Fruit fly (Drosophila melanogaster) whole organism, wandering third instar larva: ENCODE results near the gene Rnb.

ENCODE experiments used
- Abd-B ChIP-seq: fragments of >200 bp; optimal IDR thresholded peaks from 2 replicates; lab custom pipeline; 2017; ENCODE audit warnings: missing biosample characterization, missing genetic modification characterization
- CG32264 ChIP-seq: fragments of 200-800 bp; sonication (Bioruptor generic); optimal IDR thresholded peaks from 2 replicates; lab custom pipeline; 2016; ENCODE audit warnings: missing biosample characterization, missing genetic modification characterization
- CG9705 ChIP-seq: fragments of 200-800 bp; sonication (Bioruptor generic); optimal IDR thresholded peaks from 2 replicates; lab custom pipeline; 2018; ENCODE audit warnings: missing biosample characterization, mild to moderate bottlenecking, missing genetic modification characterization
- CrebA ChIP-seq: fragments of 200-800 bp; sonication (Bioruptor generic); optimal IDR thresholded peaks from 2 replicates; lab custom pipeline; 2016; ENCODE audit warnings: missing biosample characterization, mild to moderate bottlenecking, missing genetic modification characterization, borderline replicate concordance
- Dfd ChIP-seq: fragments of >200 bp; optimal IDR thresholded peaks from 2 replicates; lab custom pipeline; 2017; ENCODE audit warnings: missing biosample characterization, missing genetic modification characterization
- Dif ChIP-seq: fragments of 200-275, 200-300 bp; sonication (Bioruptor generic); optimal IDR thresholded peaks from 2 replicates; lab custom pipeline; 2018; ENCODE audit warnings: missing biosample characterization, missing genetic modification characterization; ENCODE audit not compliant: partially characterized antibody
- GATAd ChIP-seq: sonication (Bioruptor generic); optimal IDR thresholded peaks from 2 replicates; lab custom pipeline; 2016; ENCODE audit warnings: missing biosample characterization, missing genetic modification characterization
- HLH106 ChIP-seq: fragments of 200-800 bp; optimal IDR thresholded peaks from 3 replicates; lab custom pipeline; 2019; ENCODE audit warnings: missing biosample characterization, mild to moderate bottlenecking, missing genetic modification characterization, moderate library complexity
- Hnf4 ChIP-seq: fragments of 200-800 bp; sonication (Bioruptor generic); optimal IDR thresholded peaks from 2 replicates; lab custom pipeline; 2016; ENCODE audit warnings: missing biosample characterization, mild to moderate bottlenecking, missing genetic modification characterization
- Hr78 ChIP-seq: fragments of >200 bp; optimal IDR thresholded peaks from 2 replicates; lab custom pipeline; 2017; ENCODE audit warnings: missing biosample characterization, missing genetic modification characterization
- Hr83 ChIP-seq: fragments of 200-300 bp; sonication (Bioruptor generic); optimal IDR thresholded peaks from 2 replicates; lab custom pipeline; 2016; ENCODE audit warnings: missing biosample characterization, mild to moderate bottlenecking, missing genetic modification characterization, moderate library complexity; ENCODE audit not compliant: poor library complexity, severe bottlenecking
- Jra ChIP-seq: sonication (Bioruptor generic); optimal IDR thresholded peaks from 2 replicates; lab custom pipeline; 2016; ENCODE audit warnings: missing biosample characterization, missing genetic modification characterization
- Mio ChIP-seq: sonication (Bioruptor generic); optimal IDR thresholded peaks from 2 replicates; lab custom pipeline; 2016; ENCODE audit warnings: missing biosample characterization, missing genetic modification characterization
- Myc ChIP-seq: fragments of >200 bp; optimal IDR thresholded peaks from 2 replicates; lab custom pipeline; 2017
- N ChIP-seq: fragments of >200 bp; optimal IDR thresholded peaks from 2 replicates; lab custom pipeline; 2018; ENCODE audit warnings: missing biosample characterization, missing external identifiers, missing genetic modification characterization
- OdsH ChIP-seq: fragments of 200-800 bp; sonication (Bioruptor generic); optimal IDR thresholded peaks from 2 replicates; lab custom pipeline; 2016; ENCODE audit warnings: missing biosample characterization, mild to moderate bottlenecking, missing genetic modification characterization
- Rel ChIP-seq, 2 experiments: fragments of 200-800 bp; sonication (Bioruptor generic) in 1 of 2; optimal IDR thresholded peaks; 2 replicates in 1 of 2; 3 replicates in 1 of 2; lab custom pipeline; 2016 to 2019; ENCODE audit warnings: mild to moderate bottlenecking in 2 of 2, missing biosample characterization in 2 of 2, missing genetic modification characterization in 2 of 2, moderate library complexity in 1 of 2
- Sp1 ChIP-seq: fragments of 200-800 bp; sonication (Bioruptor generic); optimal IDR thresholded peaks from 3 replicates; lab custom pipeline; 2019; ENCODE audit warnings: missing biosample characterization, mild to moderate bottlenecking, missing genetic modification characterization, moderate library complexity
- Vsx2 ChIP-seq: fragments of 200-300, 225-300 bp; sonication (Bioruptor generic); optimal IDR thresholded peaks from 2 replicates; lab custom pipeline; 2018; ENCODE audit warnings: missing biosample characterization, missing genetic modification characterization; ENCODE audit not compliant: partially characterized antibody
- br ChIP-seq: fragments of 200-800 bp; sonication (Bioruptor generic); optimal IDR thresholded peaks from 2 replicates; lab custom pipeline; 2016; ENCODE audit warnings: missing biosample characterization, missing genetic modification characterization
- brk ChIP-seq: fragments of 200-800 bp; sonication (Bioruptor generic); optimal IDR thresholded peaks from 2 replicates; lab custom pipeline; 2016; ENCODE audit warnings: missing biosample characterization, mild to moderate bottlenecking, missing genetic modification characterization
- dl ChIP-seq, 2 experiments: fragments of 175-275, 200-275 bp in 1 of 2; fragments of 200-275 bp in 1 of 2; sonication (Bioruptor generic); optimal IDR thresholded peaks; lab custom pipeline; 2018; ENCODE audit warnings: mild to moderate bottlenecking in 2 of 2, missing biosample characterization in 2 of 2, missing genetic modification characterization in 2 of 2, moderate library complexity in 2 of 2; ENCODE audit not compliant: partially characterized antibody in 2 of 2, insufficient read depth in 1 of 2
- dmrt93B ChIP-seq: fragments of 200-800 bp; sonication (Bioruptor generic); optimal IDR thresholded peaks from 2 replicates; lab custom pipeline; 2018; ENCODE audit warnings: missing biosample characterization, mild to moderate bottlenecking, missing genetic modification characterization
- dsf ChIP-seq: sonication (Bioruptor generic); optimal IDR thresholded peaks from 2 replicates; lab custom pipeline; 2016; ENCODE audit warnings: missing biosample characterization, missing genetic modification characterization, borderline replicate concordance
- ey ChIP-seq: fragments of 200-800 bp; sonication (Bioruptor generic); optimal IDR thresholded peaks from 2 replicates; lab custom pipeline; 2016; ENCODE audit warnings: missing biosample characterization, missing genetic modification characterization
- foxo ChIP-seq, 2 experiments: fragments of 200-800 bp; sonication (Bioruptor generic); optimal IDR thresholded peaks; 2 replicates in 1 of 2; 3 replicates in 1 of 2; lab custom pipeline; 2016 to 2017; ENCODE audit warnings: missing biosample characterization in 2 of 2, missing genetic modification characterization in 2 of 2
- fru ChIP-seq: fragments of 200-800 bp; sonication (Bioruptor generic); optimal IDR thresholded peaks from 3 replicates; lab custom pipeline; 2016; ENCODE audit warnings: missing biosample characterization, mild to moderate bottlenecking, missing genetic modification characterization
- h ChIP-seq: fragments of 200-800 bp; sonication (Bioruptor generic); optimal IDR thresholded peaks from 3 replicates; lab custom pipeline; 2016; ENCODE audit warnings: missing biosample characterization, mild to moderate bottlenecking, missing genetic modification characterization
- jim ChIP-seq: fragments of 175-275, 200-325 bp; sonication (Bioruptor generic); optimal IDR thresholded peaks from 2 replicates; lab custom pipeline; 2016; ENCODE audit warnings: missing biosample characterization, mild to moderate bottlenecking, missing genetic modification characterization
- lola ChIP-seq: fragments of >200 bp; optimal IDR thresholded peaks from 2 replicates; lab custom pipeline; 2017; ENCODE audit warnings: missing biosample characterization, missing genetic modification characterization
- pan ChIP-seq: fragments of >200 bp; optimal IDR thresholded peaks from 2 replicates; lab custom pipeline; 2017
- psq ChIP-seq: fragments of 200-800 bp; sonication (Bioruptor generic); optimal IDR thresholded peaks from 3 replicates; lab custom pipeline; 2017; ENCODE audit warnings: missing biosample characterization, mild to moderate bottlenecking, missing genetic modification characterization, moderate library complexity
- rgr ChIP-seq: fragments of 200-800 bp; sonication (Bioruptor generic); optimal IDR thresholded peaks from 3 replicates; lab custom pipeline; 2016; ENCODE audit warnings: missing biosample characterization, mild to moderate bottlenecking, missing genetic modification characterization
- sage ChIP-seq: fragments of 200-800 bp; sonication (Bioruptor generic); optimal IDR thresholded peaks from 2 replicates; lab custom pipeline; 2016; ENCODE audit warnings: missing biosample characterization, mild to moderate bottlenecking, missing genetic modification characterization
- sv ChIP-seq: fragments of 200-800 bp; sonication (Bioruptor generic); optimal IDR thresholded peaks from 3 replicates; lab custom pipeline; 2016; ENCODE audit warnings: missing biosample characterization, missing genetic modification characterization
- tai ChIP-seq: sonication (Bioruptor generic); optimal IDR thresholded peaks from 2 replicates; lab custom pipeline; 2016; ENCODE audit warnings: missing biosample characterization, missing genetic modification characterization
- usp ChIP-seq: fragments of >200 bp; optimal IDR thresholded peaks from 2 replicates; lab custom pipeline; 2017; ENCODE audit warnings: missing biosample characterization, missing genetic modification characterization
- woc ChIP-seq: sonication (Bioruptor generic); optimal IDR thresholded peaks from 2 replicates; lab custom pipeline; 2016; ENCODE audit warnings: missing biosample characterization, mild to moderate bottlenecking, missing genetic modification characterization

Rnb gene

DNA sequence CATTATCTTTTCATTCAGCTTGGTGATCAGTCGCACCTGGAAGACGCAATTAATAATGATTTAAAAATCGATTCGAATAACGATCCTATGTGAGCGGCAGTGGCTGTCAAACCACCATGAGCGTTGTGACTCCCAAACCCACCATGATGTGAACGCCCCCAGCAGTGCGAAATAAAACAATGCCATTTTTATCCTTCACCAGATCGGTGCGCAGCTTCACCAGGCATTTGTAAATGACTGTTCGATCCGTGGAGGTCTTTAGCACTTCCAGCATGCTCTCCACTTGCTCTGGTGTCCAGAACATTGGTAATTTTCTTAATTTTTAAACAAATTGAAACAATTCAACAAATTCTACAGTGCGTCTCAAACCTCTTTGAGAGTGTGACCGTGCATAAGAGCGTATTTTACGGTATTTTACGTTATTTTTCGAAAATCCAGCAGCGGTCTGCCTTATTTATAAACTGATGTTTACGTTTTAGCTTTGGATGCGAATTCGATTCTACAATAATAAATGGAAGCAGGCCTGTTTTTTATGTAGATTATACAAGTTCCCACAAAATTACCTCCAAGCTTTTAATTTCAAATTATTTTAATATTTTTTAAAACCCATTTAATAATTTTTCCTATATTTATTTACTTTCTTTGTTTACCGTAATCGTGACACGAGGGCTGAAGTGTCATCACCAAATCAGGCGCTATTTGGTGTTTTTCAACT lies at the start of gene Rnb, which contains the start of gene Drice:
Rnb (minus strand) TSS at position 389 of the 715 bp plus-strand sequence.
Drice (plus strand) TSS at position 693 of the 715 bp plus-strand sequence.
- no peak for TF ChIP-seq lola (GFP tag; lab: Kevin White, UChicago)
- TF ChIP-seq Dfd (GFP tag; lab: Kevin White, UChicago), result no peak
- peak; percentile 50 for TF ChIP-seq Sp1 (GFP tag; lab: Kevin White, UChicago)
- no peak for TF ChIP-seq tai (GFP tag; lab: Kevin White, UChicago)
- no peak for TF ChIP-seq GATAd (GFP tag; lab: Kevin White, UChicago)
- no peak for TF ChIP-seq pan (lab: Kevin White, UChicago)
- no peak for TF ChIP-seq jim
- no peak for TF ChIP-seq usp (GFP tag; lab: Kevin White, UChicago)
- no peak for TF ChIP-seq CrebA (GFP tag; lab: Kevin White, UChicago)
- no peak for TF ChIP-seq N (GFP tag; lab: Kevin White, UChicago)
- TF ChIP-seq Abd-B, result no peak
- TF ChIP-seq Hnf4 (GFP tag; lab: Kevin White, UChicago), result peak; percentile 70
- TF ChIP-seq psq (GFP tag; lab: Kevin White, UChicago), result peak; percentile 17
- TF ChIP-seq ey (GFP tag; lab: Kevin White, UChicago), result peak; percentile 9
- no peak for TF ChIP-seq dsf (GFP tag; lab: Kevin White, UChicago)
- TF ChIP-seq Dif, result no peak
- peak in 1 of 2 experiments; percentile 44 for TF ChIP-seq foxo (GFP tag; optimal IDR thresholded peaks at IDR 0.05; lab: Kevin White, UChicago)
- no peak for TF ChIP-seq sage (GFP tag; lab: Kevin White, UChicago)
- peak; percentile 70 for TF ChIP-seq h (GFP tag; lab: Kevin White, UChicago)
- no peak for TF ChIP-seq dmrt93B (GFP tag; lab: Kevin White, UChicago)
- peak; percentile 90 for TF ChIP-seq Myc (lab: Kevin White, UChicago)
- TF ChIP-seq sv, result no peak
- TF ChIP-seq Hr83 (GFP tag; lab: Kevin White, UChicago), result peak; percentile 70
- peak; percentile 70 for TF ChIP-seq HLH106 (tag; lab: Kevin White, UChicago)
- no peak for TF ChIP-seq Vsx2 (GFP tag; lab: Kevin White, UChicago)
- no peak for TF ChIP-seq dl (GFP tag; optimal IDR thresholded peaks at IDR 0.05; lab: Kevin White, UChicago; ENCODE audit: insufficient read depth in 1 of 2, partially characterized antibody in 2 of 2)
- no peak for TF ChIP-seq brk (GFP tag; lab: Kevin White, UChicago)
- TF ChIP-seq rgr (GFP tag; lab: Kevin White, UChicago), result peak; percentile 55
- TF ChIP-seq woc (GFP tag; lab: Kevin White, UChicago), result peak; percentile 71
- no peak for TF ChIP-seq Jra (GFP tag; lab: Kevin White, UChicago)
- peak; percentile 50 for TF ChIP-seq br (GFP tag; lab: Kevin White, UChicago)
- no peak for TF ChIP-seq Hr78
- TF ChIP-seq CG9705 (GFP tag; lab: Kevin White, UChicago), result peak; percentile 60
- TF ChIP-seq fru (GFP tag; lab: Kevin White, UChicago), result peak; percentile 33
- no peak for TF ChIP-seq Mio
- peak; percentile 9 for TF ChIP-seq OdsH (GFP tag; lab: Kevin White, UChicago)
- TF ChIP-seq Rel (GFP tag; optimal IDR thresholded peaks at IDR 0.05; lab: Kevin White, UChicago), result no peak
- TF ChIP-seq Rel (tag; optimal IDR thresholded peaks at IDR 0.05; lab: Kevin White, UChicago), result no peak
- no peak for TF ChIP-seq CG32264 (GFP tag; lab: Kevin White, UChicago)

DNA sequence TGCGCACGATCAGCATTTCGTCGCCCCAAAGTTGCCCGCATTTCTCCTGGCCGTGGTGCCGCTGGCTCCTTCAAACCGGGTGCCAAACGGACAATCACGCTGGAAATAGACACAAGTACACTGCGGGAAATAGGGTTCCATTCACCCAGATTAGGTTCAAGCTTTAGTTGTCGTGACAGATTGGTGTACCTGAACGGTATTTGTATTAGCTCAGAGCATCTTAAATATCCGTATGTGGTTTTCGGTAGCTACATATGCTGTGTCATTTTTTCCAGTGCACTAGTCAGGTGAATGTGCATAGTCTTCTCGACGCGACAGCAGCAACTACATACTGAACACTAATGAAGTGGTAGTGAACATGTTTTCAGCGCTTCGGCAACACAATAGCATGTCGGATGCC lies 48.0 kb upstream of the Rnb start:
- no peak for TF ChIP-seq Myc (lab: Kevin White, UChicago)
- TF ChIP-seq Vsx2 (GFP tag; lab: Kevin White, UChicago), result no peak
- no peak for TF ChIP-seq foxo (GFP tag; optimal IDR thresholded peaks at IDR 0.05; lab: Kevin White, UChicago)
- no peak for TF ChIP-seq usp (GFP tag; lab: Kevin White, UChicago)
- no peak for TF ChIP-seq Sp1 (GFP tag; lab: Kevin White, UChicago)
- TF ChIP-seq jim, result no peak
- no peak for TF ChIP-seq ey (GFP tag; lab: Kevin White, UChicago)
- TF ChIP-seq dmrt93B (GFP tag; lab: Kevin White, UChicago), result no peak
- no peak for TF ChIP-seq Hnf4 (GFP tag; lab: Kevin White, UChicago)
- no peak for TF ChIP-seq N (GFP tag; lab: Kevin White, UChicago)
- TF ChIP-seq, all 38 proteins: peak for 0
